Worm (Caenorhabditis elegans) whole organism, young adult: ENCODE measurements around the gene asns-2.

Source experiments
- C06A6.2 ChIP-seq: fragments of 200-800 bp; sonication (Bioruptor generic); conservative IDR thresholded peaks from 2 replicates; pipeline ENCODE4 v1.3.6; 2022; ENCODE audit warnings: missing genetic modification characterization, missing compliant biosample characterization
- F57A8.1 ChIP-seq: fragments of 200-800 bp; sonication (Bioruptor generic); optimal IDR thresholded peaks from 2 replicates; lab custom pipeline; 2018; ENCODE audit warnings: mild to moderate bottlenecking, missing genetic modification characterization, moderate library complexity, missing compliant biosample characterization
- Y53F4B.3 ChIP-seq: fragments of 200-800 bp; sonication (Bioruptor generic); IDR thresholded peaks from 2 replicates; pipeline ENCODE4 v1.3.6; 2022; ENCODE audit warnings: missing genetic modification reagents, missing genetic modification characterization, missing compliant biosample characterization
- Y56A3A.18 ChIP-seq: fragments of 200-800 bp; sonication (Bioruptor generic); IDR thresholded peaks from 2 replicates; pipeline ENCODE4 v1.3.6; 2022; ENCODE audit warnings: missing genetic modification reagents, missing genetic modification characterization, missing compliant biosample characterization
- Y67H2A.10 ChIP-seq: fragments of 200-800 bp; sonication (Bioruptor generic); conservative IDR thresholded peaks from 2 replicates; pipeline ENCODE4 v1.3.6; 2022; ENCODE audit warnings: missing genetic modification reagents, missing genetic modification characterization, missing compliant biosample characterization
- Y79H2A.3 ChIP-seq: fragments of 200-800 bp; sonication (Bioruptor generic); conservative IDR thresholded peaks from 2 replicates; pipeline ENCODE4 v1.3.6; 2022; ENCODE audit warnings: missing genetic modification reagents, missing genetic modification characterization, missing compliant biosample characterization
- Y95B8A.8 ChIP-seq: fragments of 200-800 bp; sonication (Bioruptor generic); IDR thresholded peaks from 2 replicates; pipeline ENCODE4 v1.3.6; 2022; ENCODE audit warnings: missing genetic modification reagents, missing genetic modification characterization, missing compliant biosample characterization
- ZK185.1 ChIP-seq: sonication (generic microtip); optimal IDR thresholded peaks from 2 replicates; lab custom pipeline; 2016; ENCODE audit warnings: mild to moderate bottlenecking, missing genetic modification characterization, missing compliant biosample characterization; ENCODE audit not compliant: poor library complexity, severe bottlenecking
- aptf-3 ChIP-seq: fragments of 200-800 bp; sonication (Bioruptor generic); IDR thresholded peaks from 2 replicates; pipeline ENCODE4 v1.3.6; 2022; ENCODE audit warnings: missing genetic modification characterization, missing compliant biosample characterization
- attf-3 ChIP-seq: fragments of 200-800 bp; sonication (Bioruptor generic); conservative IDR thresholded peaks from 2 replicates; pipeline ENCODE4 v1.3.6; 2022; ENCODE audit warnings: missing genetic modification reagents, missing genetic modification characterization, missing compliant biosample characterization
- ccch-3 ChIP-seq: fragments of 200-800 bp; sonication (Bioruptor generic); optimal IDR thresholded peaks from 2 replicates; lab custom pipeline; 2018; ENCODE audit warnings: mild to moderate bottlenecking, missing genetic modification characterization, missing compliant biosample characterization
- cebp-1 ChIP-seq, 2 experiments: fragments of 200-800 bp in 1 of 2; sonication (Bioruptor generic) in 1 of 2; sonication (generic microtip) in 1 of 2; IDR thresholded peaks in 1 of 2; optimal IDR thresholded peaks in 1 of 2; 2 replicates each; pipeline versions ENCODE4 v1.3.6 to Lab custom; 2017 to 2022; ENCODE audit warnings: missing compliant biosample characterization in 2 of 2, missing genetic modification characterization in 2 of 2, mild to moderate bottlenecking in 1 of 2, missing genetic modification reagents in 1 of 2, moderate library complexity in 1 of 2
- ceh-79 ChIP-seq: sonication (generic microtip); optimal IDR thresholded peaks from 2 replicates; lab custom pipeline; 2017; ENCODE audit warnings: mild to moderate bottlenecking, missing genetic modification characterization, missing compliant biosample characterization
- ceh-91 ChIP-seq: fragments of 200-800 bp; sonication (Bioruptor generic); IDR thresholded peaks from 2 replicates; pipeline ENCODE4 v1.3.6; 2022; ENCODE audit warnings: missing genetic modification reagents, missing genetic modification characterization, missing compliant biosample characterization
- fkh-3 ChIP-seq: sonication (generic microtip); optimal IDR thresholded peaks from 2 replicates; lab custom pipeline; 2016; ENCODE audit warnings: mild to moderate bottlenecking, missing genetic modification characterization, missing compliant biosample characterization
- lag-1 ChIP-seq: fragments of 200-800 bp; sonication (Bioruptor generic); IDR thresholded peaks from 2 replicates; pipeline ENCODE4 v1.3.6; 2022; ENCODE audit warnings: missing genetic modification reagents, missing genetic modification characterization, missing compliant biosample characterization
- let-607 ChIP-seq, 2 experiments: fragments of 200-800 bp in 1 of 2; sonication (Bioruptor generic) in 1 of 2; sonication (generic microtip) in 1 of 2; optimal IDR thresholded peaks; 2 replicates each; lab custom pipeline; 2016 to 2018; ENCODE audit warnings: mild to moderate bottlenecking in 2 of 2, missing compliant biosample characterization in 2 of 2, missing genetic modification characterization in 2 of 2, moderate library complexity in 2 of 2, missing genotype in 1 of 2
- lin-26 ChIP-seq: fragments of 200-800 bp; sonication (Bioruptor generic); IDR thresholded peaks from 2 replicates; pipeline ENCODE4 v1.3.6; 2022; ENCODE audit warnings: missing genetic modification reagents, missing genetic modification characterization, missing compliant biosample characterization
- lin-40 ChIP-seq: sonication (generic microtip); optimal IDR thresholded peaks from 2 replicates; lab custom pipeline; 2016; ENCODE audit warnings: missing genetic modification characterization, mild to moderate bottlenecking, missing compliant biosample characterization, missing genotype, missing genetic modification reagents
- lin-54 ChIP-seq: fragments of 200-800 bp; sonication (Bioruptor generic); optimal IDR thresholded peaks from 2 replicates; lab custom pipeline; 2018; ENCODE audit warnings: mild to moderate bottlenecking, missing genetic modification characterization, missing compliant biosample characterization
- lsy-27 ChIP-seq: sonication (generic microtip); optimal IDR thresholded peaks from 2 replicates; lab custom pipeline; 2017; ENCODE audit warnings: missing genetic modification characterization, mild to moderate bottlenecking, missing compliant biosample characterization, antibody characterized with exemption, missing genotype, borderline replicate concordance; ENCODE audit not compliant: insufficient read depth
- madf-8 ChIP-seq: fragments of 200-800 bp; sonication (Bioruptor generic); conservative IDR thresholded peaks from 2 replicates; pipeline ENCODE4 v1.3.6; 2022; ENCODE audit warnings: missing genetic modification reagents, missing genetic modification characterization, missing compliant biosample characterization
- nfyb-1 ChIP-seq: fragments of 200-800 bp; sonication (Bioruptor generic); IDR thresholded peaks from 2 replicates; pipeline ENCODE4 v1.3.6; 2022; ENCODE audit warnings: missing genetic modification reagents, missing genetic modification characterization, missing compliant biosample characterization
- nhr-80 ChIP-seq: sonication (generic microtip); optimal IDR thresholded peaks from 2 replicates; lab custom pipeline; 2016; ENCODE audit warnings: missing genetic modification characterization, missing compliant biosample characterization
- pbrm-1 ChIP-seq: fragments of 200-800 bp; sonication (Bioruptor generic); IDR thresholded peaks from 2 replicates; pipeline ENCODE4 v1.3.6; 2022; ENCODE audit warnings: missing genetic modification reagents, missing genetic modification characterization, missing compliant biosample characterization
- snpc-1.3 ChIP-seq: sonication (generic microtip); optimal IDR thresholded peaks from 2 replicates; lab custom pipeline; 2017; ENCODE audit warnings: missing genetic modification characterization, mild to moderate bottlenecking, missing compliant biosample characterization, antibody characterized with exemption, moderate library complexity, missing genotype, missing genetic modification reagents; ENCODE audit not compliant: insufficient read depth
- sptf-2 ChIP-seq: fragments of 200-800 bp; sonication (Bioruptor generic); optimal IDR thresholded peaks from 2 replicates; lab custom pipeline; 2018; ENCODE audit warnings: mild to moderate bottlenecking, missing genetic modification characterization, missing compliant biosample characterization
- tbp1 ChIP-seq: fragments of 200-800 bp; sonication (Bioruptor generic); optimal IDR thresholded peaks from 2 replicates; lab custom pipeline; 2018; ENCODE audit warnings: mild to moderate bottlenecking, missing genetic modification characterization, missing compliant biosample characterization
- tbx-9 ChIP-seq: sonication (generic microtip); optimal IDR thresholded peaks from 2 replicates; lab custom pipeline; 2016; ENCODE audit warnings: borderline replicate concordance, missing genetic modification characterization, inconsistent platforms, missing compliant biosample characterization
- unc-130 ChIP-seq: sonication (generic microtip); optimal IDR thresholded peaks from 2 replicates; lab custom pipeline; 2016; ENCODE audit warnings: missing genetic modification reagents, missing genetic modification characterization, missing compliant biosample characterization
- unc-62 ChIP-seq: fragments of 150-350 bp; optimal IDR thresholded peaks from 2 replicates; lab custom pipeline; 2014; ENCODE audit warnings: missing biosample characterization, missing genetic modification reagents, missing genetic modification characterization
- zfh-2 ChIP-seq: fragments of 200-800 bp; sonication (Bioruptor generic); conservative IDR thresholded peaks from 2 replicates; pipeline ENCODE4 v1.3.6; 2022; ENCODE audit warnings: missing genetic modification reagents, missing genetic modification characterization, missing compliant biosample characterization
- ztf-18 ChIP-seq: sonication (generic microtip); optimal IDR thresholded peaks from 2 replicates; lab custom pipeline; 2016; ENCODE audit warnings: missing genotype, mild to moderate bottlenecking, missing genetic modification characterization, missing compliant biosample characterization
- ztf-26 ChIP-seq: sonication (generic microtip); optimal IDR thresholded peaks from 2 replicates; lab custom pipeline; 2017; ENCODE audit warnings: missing genetic modification characterization, missing compliant biosample characterization

The asns-2 gene

ce11 chrX:8750209-8750608 lies 532 bp downstream of the asns-2 start:
- TF ChIP-seq ceh-79 (tag; lab: Kevin White, UChicago), result no peak
- TF ChIP-seq lin-54 (GFP tag; lab: Kevin White, UChicago), result no peak
- TF ChIP-seq Y53F4B.3 (GFP tag; lab: Robert Waterston, UW), result no peak
- TF ChIP-seq nhr-80 (tag; lab: Kevin White, UChicago), result peak; percentile 63
- TF ChIP-seq C06A6.2 (GFP tag; lab: Robert Waterston, UW), result no peak
- no peak for TF ChIP-seq tbp1 (GFP tag; lab: Kevin White, UChicago)
- no peak for TF ChIP-seq unc-130 (GFP tag; lab: Kevin White, UChicago)
- no peak for TF ChIP-seq nfyb-1
- TF ChIP-seq madf-8 (GFP tag; lab: Robert Waterston, UW), result no peak
- TF ChIP-seq lin-40, result no peak
- no peak for TF ChIP-seq cebp-1 (GFP tag; IDR thresholded peaks at IDR 0.05; lab: Robert Waterston, UW)
- peak; percentile 4 for TF ChIP-seq cebp-1 (tag; optimal IDR thresholded peaks at IDR 0.05; lab: Kevin White, UChicago)

DNA sequence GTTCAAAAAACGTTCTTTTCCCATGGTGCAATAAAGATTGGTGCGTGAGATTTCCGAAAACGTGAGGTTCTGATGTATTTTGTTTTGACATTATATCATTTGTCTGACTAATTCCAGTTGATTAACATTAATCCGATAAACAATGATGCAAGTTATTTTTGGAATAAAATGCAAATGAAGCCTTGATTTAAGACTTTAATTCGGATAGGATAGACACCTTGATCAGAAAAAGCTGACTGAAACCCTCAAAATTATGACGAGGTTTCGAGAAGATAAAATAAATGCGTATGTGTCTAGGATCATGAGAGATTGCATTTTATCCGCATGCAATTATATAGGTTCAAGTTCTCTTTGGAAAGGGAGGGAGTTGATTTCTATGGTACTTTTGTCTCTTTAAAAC lies 5.2 kb downstream of the asns-2 start:
- no peak for TF ChIP-seq lag-1
- TF ChIP-seq tbx-9 (tag; lab: Kevin White, UChicago), result no peak
- no peak for TF ChIP-seq aptf-3 (GFP tag; lab: Robert Waterston, UW)
- TF ChIP-seq attf-3 (GFP tag; lab: Robert Waterston, UW), result no peak
- TF ChIP-seq fkh-3 (tag; lab: Kevin White, UChicago), result no peak
- TF ChIP-seq lin-26 (GFP tag; lab: Robert Waterston, UW), result no peak
- no peak for TF ChIP-seq snpc-1.3 (tag; lab: Kevin White, UChicago)
- TF ChIP-seq ztf-18, result no peak
- TF ChIP-seq Y79H2A.3 (GFP tag; lab: Robert Waterston, UW), result no peak
- TF ChIP-seq Y56A3A.18 (GFP tag; lab: Robert Waterston, UW), result no peak
- no peak for TF ChIP-seq ccch-3
- TF ChIP-seq Y95B8A.8 (GFP tag; lab: Robert Waterston, UW), result no peak
- no peak for TF ChIP-seq F57A8.1
- no peak for TF ChIP-seq ztf-26 (tag; lab: Kevin White, UChicago)
- TF ChIP-seq tbp1 (GFP tag; lab: Kevin White, UChicago), result no peak
- no peak for TF ChIP-seq Y67H2A.10 (GFP tag; lab: Robert Waterston, UW)
- TF ChIP-seq pbrm-1, result no peak
- TF ChIP-seq cebp-1 (GFP tag; IDR thresholded peaks at IDR 0.05; lab: Robert Waterston, UW), result no peak
- no peak for TF ChIP-seq cebp-1 (tag; optimal IDR thresholded peaks at IDR 0.05; lab: Kevin White, UChicago)
- TF ChIP-seq ceh-91 (GFP tag; lab: Robert Waterston, UW), result no peak
- TF ChIP-seq lsy-27, result no peak

ce11 chrX:8744192-8744985 lies 6.4 kb downstream of the asns-2 start:
- TF ChIP-seq aptf-3 (GFP tag; lab: Robert Waterston, UW), result no peak
- no peak for TF ChIP-seq lin-26 (GFP tag; lab: Robert Waterston, UW)
- TF ChIP-seq sptf-2, result no peak
- no peak for TF ChIP-seq nfyb-1
- no peak for TF ChIP-seq zfh-2 (GFP tag; lab: Robert Waterston, UW)

DNA sequence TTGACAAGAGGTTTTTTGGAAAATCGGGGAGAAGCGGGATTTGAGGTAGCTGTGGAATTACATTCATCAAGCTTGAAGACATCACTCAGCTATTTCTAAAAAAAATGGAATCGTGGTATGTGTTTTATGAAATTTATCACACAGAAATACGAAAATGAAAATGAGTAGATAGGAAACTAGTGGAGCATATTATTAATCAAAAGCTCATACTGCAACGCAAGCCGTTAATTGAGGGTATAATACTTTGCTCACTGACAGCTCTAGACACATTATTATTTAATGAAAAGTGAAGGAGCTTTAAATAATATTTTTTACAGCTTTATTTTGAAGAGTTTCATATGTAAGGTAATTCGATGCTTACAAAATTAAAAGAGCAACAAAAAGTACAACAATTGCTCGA lies 7.8 kb downstream of the asns-2 start, which contains the start of gene M02D8.7:
Gene M02D8.7 (minus strand): TSS at position 101 of the 400 bp plus-strand sequence.
- TF ChIP-seq Y56A3A.18 (GFP tag; lab: Robert Waterston, UW), result no peak
- TF ChIP-seq ZK185.1 (tag; lab: Kevin White, UChicago), result no peak
- TF ChIP-seq let-607 (tag; optimal IDR thresholded peaks at IDR 0.05; lab: Kevin White, UChicago), result no peak
- no peak for TF ChIP-seq unc-62 (GFP tag; lab: Kevin White, UChicago)
